Fruit fly (Drosophila melanogaster): Measurements from ENCODE around the gene CG31664.

The CG31664 gene

DNA sequence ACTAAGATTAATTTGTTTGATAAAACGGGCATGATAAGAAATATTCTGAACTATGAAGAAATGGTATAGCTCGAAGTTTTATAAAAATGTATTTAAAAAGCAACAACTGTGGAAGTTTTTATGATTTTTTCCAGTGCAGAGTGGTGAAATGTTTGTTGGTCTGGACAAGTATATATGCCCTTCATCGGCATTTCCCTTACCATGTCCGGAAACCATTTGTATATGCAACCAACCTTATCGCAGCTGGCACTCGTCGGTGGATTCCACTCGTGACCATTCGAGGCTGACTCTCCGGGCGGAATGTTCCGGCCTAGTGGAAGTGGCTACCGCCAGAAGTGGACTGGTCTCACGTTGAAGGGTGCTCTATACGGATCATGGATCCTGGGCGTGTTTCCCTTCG is 42.5 kb downstream of the CG31664 start, which contains the start of gene Gr22e:
TSS of gene Gr22e (plus strand) at position 301 of the 400 bp plus-strand sequence.
- TF ChIP-seq Mio (GFP tag; optimal IDR thresholded peaks at IDR 0.05) (no peak), rgr (GFP tag; optimal IDR thresholded peaks at IDR 0.05) (no peak), Dfd (GFP tag; optimal IDR thresholded peaks at IDR 0.05) (no peak), woc (GFP tag; optimal IDR thresholded peaks at IDR 0.05) (no peak), Jra (GFP tag; optimal IDR thresholded peaks at IDR 0.05) (no peak), HLH106 (tag; optimal IDR thresholded peaks at IDR 0.05) (no peak), N (GFP tag; optimal IDR thresholded peaks at IDR 0.05) (no peak)

Data from whole organism, wandering third instar larva.